Worm (Caenorhabditis elegans): ENCODE data around the gene C08F1.12.

ce11 chrII:1808217-1808616, 2.0 kb upstream of the C08F1.12 start, which contains the start of gene C08F1.8:
- TF ChIP-seq elt-1 (tag; optimal IDR thresholded peaks at IDR 0.05; ENCODE audit: borderline replicate concordance, insufficient read depth) (no peak), snpc-4 (tag; optimal IDR thresholded peaks at IDR 0.05) (no peak), ztf-11 (tag; optimal IDR thresholded peaks at IDR 0.05) (no peak), unc-39 (tag; optimal IDR thresholded peaks at IDR 0.05) (no peak), unc-62 (GFP tag; optimal IDR thresholded peaks at IDR 0.05) (no peak), lsy-2 (tag; optimal IDR thresholded peaks at IDR 0.05) (no peak), nhr-28 (tag; optimal IDR thresholded peaks at IDR 0.05) (no peak)

Data from whole organism, mixed stage, embryonic.